Fruit fly (Drosophila melanogaster) whole organism, embryonic: Measurements from ENCODE around the gene Vps8.

Experiments used
- Atf3 ChIP-seq: fragments of 200-800 bp; sonication (Bioruptor generic); optimal IDR thresholded peaks from 3 replicates; lab custom pipeline; 2016; ENCODE audit warnings: missing biosample characterization, missing genetic modification characterization
- CG10267 ChIP-seq: fragments of 200-800 bp; sonication (Bioruptor generic); optimal IDR thresholded peaks from 2 replicates; lab custom pipeline; 2018; ENCODE audit warnings: missing biosample characterization, mild to moderate bottlenecking, missing genetic modification characterization, moderate library complexity
- CG10431 ChIP-seq: fragments of 200-800 bp; sonication (Bioruptor generic); optimal IDR thresholded peaks from 3 replicates; lab custom pipeline; 2018; ENCODE audit warnings: missing biosample characterization, mild to moderate bottlenecking, missing genetic modification characterization
- CG11398 ChIP-seq: fragments of 200-800 bp; sonication (Bioruptor generic); optimal IDR thresholded peaks from 2 replicates; lab custom pipeline; 2016; ENCODE audit warnings: missing biosample characterization, missing genetic modification characterization
- CG12071 ChIP-seq: fragments of 200-800 bp; sonication (Bioruptor generic); optimal IDR thresholded peaks from 3 replicates; lab custom pipeline; 2018; ENCODE audit warnings: missing biosample characterization, mild to moderate bottlenecking, missing genetic modification characterization
- CG12391 ChIP-seq: fragments of 200-800 bp; sonication (Bioruptor generic); optimal IDR thresholded peaks from 3 replicates; lab custom pipeline; 2018; ENCODE audit warnings: missing biosample characterization, mild to moderate bottlenecking, missing genetic modification characterization, moderate library complexity
- CG13775 ChIP-seq: fragments of 200-800 bp; sonication (Bioruptor generic); optimal IDR thresholded peaks from 3 replicates; lab custom pipeline; 2017; ENCODE audit warnings: missing biosample characterization, mild to moderate bottlenecking, missing genetic modification characterization
- CG17359 ChIP-seq: fragments of 200-800 bp; sonication (Bioruptor generic); optimal IDR thresholded peaks from 3 replicates; lab custom pipeline; 2018; ENCODE audit warnings: missing biosample characterization, mild to moderate bottlenecking, missing genetic modification characterization, moderate library complexity
- CG17912 ChIP-seq: fragments of 200-800 bp; sonication (Bioruptor generic); optimal IDR thresholded peaks from 2 replicates; lab custom pipeline; 2018; ENCODE audit warnings: missing biosample characterization, mild to moderate bottlenecking, missing genetic modification characterization
- CG18262 ChIP-seq: fragments of 200-800 bp; optimal IDR thresholded peaks from 3 replicates; lab custom pipeline; 2019; ENCODE audit warnings: missing biosample characterization, mild to moderate bottlenecking, missing genetic modification characterization, moderate library complexity
- CG2116 ChIP-seq: fragments of 200-800 bp; sonication (Bioruptor generic); optimal IDR thresholded peaks from 3 replicates; lab custom pipeline; 2018; ENCODE audit warnings: missing biosample characterization, mild to moderate bottlenecking, missing genetic modification characterization
- CG2202 ChIP-seq: fragments of 200-800 bp; sonication (Bioruptor generic); optimal IDR thresholded peaks from 2 replicates; lab custom pipeline; 2018; ENCODE audit warnings: missing biosample characterization, mild to moderate bottlenecking, missing genetic modification characterization
- CG2678 ChIP-seq: fragments of 200-800 bp; sonication (Bioruptor generic); optimal IDR thresholded peaks from 3 replicates; lab custom pipeline; 2019; ENCODE audit warnings: missing biosample characterization, mild to moderate bottlenecking, missing genetic modification characterization, moderate library complexity
- CG2712 ChIP-seq: fragments of 200-800 bp; optimal IDR thresholded peaks from 3 replicates; lab custom pipeline; 2019; ENCODE audit warnings: missing biosample characterization, mild to moderate bottlenecking, missing genetic modification characterization, moderate library complexity
- CG31388 ChIP-seq: fragments of 200-800 bp; sonication (Bioruptor generic); optimal IDR thresholded peaks from 2 replicates; lab custom pipeline; 2016; ENCODE audit warnings: missing biosample characterization, missing genetic modification characterization
- CG32767 ChIP-seq: fragments of 200-800 bp; sonication (Bioruptor generic); IDR thresholded peaks from 2 replicates; pipeline ENCODE4 v1.3.6; 2022; ENCODE audit warnings: missing biosample characterization, missing genetic modification characterization
- CG4820 ChIP-seq: fragments of 200-800 bp; sonication (Bioruptor generic); optimal IDR thresholded peaks from 3 replicates; lab custom pipeline; 2016; ENCODE audit warnings: missing biosample characterization, missing genetic modification characterization
- CG6654 ChIP-seq: fragments of 200-800 bp; sonication (Bioruptor generic); optimal IDR thresholded peaks from 2 replicates; lab custom pipeline; 2017; ENCODE audit warnings: missing biosample characterization, mild to moderate bottlenecking, missing genetic modification characterization
- CG7556 ChIP-seq: fragments of 200-800 bp; sonication (Bioruptor generic); optimal IDR thresholded peaks from 2 replicates; lab custom pipeline; 2017; ENCODE audit warnings: missing biosample characterization, mild to moderate bottlenecking, missing genetic modification characterization
- CG8089 ChIP-seq: fragments of 200-800 bp; sonication (Bioruptor generic); optimal IDR thresholded peaks from 3 replicates; lab custom pipeline; 2016; ENCODE audit warnings: missing biosample characterization, missing genetic modification characterization
- CG9437 ChIP-seq: fragments of 200-800 bp; sonication (Bioruptor generic); optimal IDR thresholded peaks from 2 replicates; lab custom pipeline; 2018; ENCODE audit warnings: missing biosample characterization, mild to moderate bottlenecking, missing genetic modification characterization
- Deaf1 ChIP-seq: fragments of 200-800 bp; optimal IDR thresholded peaks from 3 replicates; lab custom pipeline; 2019; ENCODE audit warnings: missing biosample characterization, mild to moderate bottlenecking, missing genetic modification characterization, moderate library complexity
- Fer2 ChIP-seq: fragments of 200-800 bp; sonication (Bioruptor generic); optimal IDR thresholded peaks from 2 replicates; lab custom pipeline; 2018; ENCODE audit warnings: missing biosample characterization, mild to moderate bottlenecking, missing genetic modification characterization, moderate library complexity
- Hr78 ChIP-seq, 2 experiments: fragments of 200-800 bp in 1 of 2; fragments of >200 bp in 1 of 2; sonication (Bioruptor generic) in 1 of 2; optimal IDR thresholded peaks; 2 replicates each; lab custom pipeline; 2017 to 2019; ENCODE audit warnings: missing biosample characterization in 2 of 2, missing genetic modification characterization in 2 of 2, mild to moderate bottlenecking in 1 of 2, moderate library complexity in 1 of 2
- Hsf ChIP-seq: fragments of 200-800 bp; sonication (Bioruptor generic); optimal IDR thresholded peaks from 3 replicates; lab custom pipeline; 2016; ENCODE audit warnings: missing biosample characterization, missing genetic modification characterization
- MESR4 ChIP-seq: fragments of 200-800 bp; sonication (Bioruptor generic); optimal IDR thresholded peaks from 2 replicates; lab custom pipeline; 2018; ENCODE audit warnings: missing biosample characterization, mild to moderate bottlenecking, missing genetic modification characterization, moderate library complexity
- Mrtf ChIP-seq: fragments of 200-800 bp; sonication (Bioruptor generic); IDR thresholded peaks from 3 replicates; pipeline ENCODE4 v1.3.6; 2022; ENCODE audit warnings: missing biosample characterization, missing genetic modification characterization
- Opbp ChIP-seq: fragments of 200-800 bp; sonication (Bioruptor generic); IDR thresholded peaks from 3 replicates; pipeline ENCODE4 v1.3.6; 2022; ENCODE audit warnings: missing biosample characterization, missing genetic modification characterization; ENCODE audit not compliant: partially characterized antibody
- Scr ChIP-seq: fragments of 200-800 bp; sonication (Bioruptor generic); IDR thresholded peaks from 2 replicates; pipeline ENCODE4 v1.3.6; 2022; ENCODE audit warnings: missing biosample characterization, missing genetic modification characterization; ENCODE audit not compliant: partially characterized antibody
- Sin3A ChIP-seq: fragments of >200 bp; optimal IDR thresholded peaks from 2 replicates; lab custom pipeline; 2018
- Sox100B ChIP-seq: fragments of 200-800 bp; sonication (Bioruptor generic); optimal IDR thresholded peaks from 3 replicates; lab custom pipeline; 2018; ENCODE audit warnings: missing biosample characterization, mild to moderate bottlenecking, missing genetic modification characterization
- Stat92E ChIP-seq, 3 experiments: fragments of >200 bp in 2 of 3; fragments of 200-800 bp in 1 of 3; sonication (Bioruptor generic) in 1 of 3; optimal IDR thresholded peaks; 2 replicates each; lab custom pipeline; 2017 to 2019; ENCODE audit warnings: missing biosample characterization in 3 of 3, missing genetic modification characterization in 3 of 3, mild to moderate bottlenecking in 1 of 3, moderate library complexity in 1 of 3
- Xrp1 ChIP-seq: fragments of 200-800 bp; sonication (Bioruptor generic); IDR thresholded peaks from 2 replicates; pipeline ENCODE4 v1.3.6; 2022; ENCODE audit warnings: missing biosample characterization, missing genetic modification characterization
- al ChIP-seq: fragments of 200-800 bp; sonication (Bioruptor generic); IDR thresholded peaks from 2 replicates; pipeline ENCODE4 v1.3.6; 2022; ENCODE audit warnings: missing biosample characterization, missing genetic modification characterization
- bigmax ChIP-seq: fragments of 200-800 bp; sonication (Bioruptor generic); optimal IDR thresholded peaks from 2 replicates; lab custom pipeline; 2018; ENCODE audit warnings: missing biosample characterization, mild to moderate bottlenecking, missing genetic modification characterization
- chm ChIP-seq: fragments of 200-800 bp; sonication (Bioruptor generic); IDR thresholded peaks from 2 replicates; pipeline ENCODE4 v1.3.6; 2022; ENCODE audit warnings: missing biosample characterization, missing genetic modification characterization
- dysf ChIP-seq: fragments of 200-800 bp; sonication (Bioruptor generic); IDR thresholded peaks from 3 replicates; pipeline ENCODE4 v1.3.6; 2022; ENCODE audit warnings: missing biosample characterization, missing genetic modification characterization
- fu2 ChIP-seq: fragments of 200-800 bp; sonication (Bioruptor generic); optimal IDR thresholded peaks from 2 replicates; lab custom pipeline; 2016; ENCODE audit warnings: missing biosample characterization, missing genetic modification characterization
- gt ChIP-seq: fragments of 200-800 bp; sonication (Bioruptor generic); IDR thresholded peaks from 2 replicates; pipeline ENCODE4 v1.3.6; 2022; ENCODE audit warnings: missing biosample characterization, missing genetic modification characterization
- mirr ChIP-seq: fragments of 200-800 bp; sonication (Bioruptor generic); optimal IDR thresholded peaks from 3 replicates; lab custom pipeline; 2018; ENCODE audit warnings: missing biosample characterization, mild to moderate bottlenecking, missing genetic modification characterization
- rib ChIP-seq: fragments of 200-800 bp; sonication (Bioruptor generic); IDR thresholded peaks from 2 replicates; pipeline ENCODE4 v1.3.6; 2022; ENCODE audit warnings: missing biosample characterization, missing genetic modification characterization
- schlank ChIP-seq: fragments of 200-800 bp; sonication (Bioruptor generic); optimal IDR thresholded peaks from 2 replicates; lab custom pipeline; 2018; ENCODE audit warnings: missing biosample characterization, mild to moderate bottlenecking, missing genetic modification characterization
- sens-2 ChIP-seq: fragments of 200-800 bp; sonication (Bioruptor generic); IDR thresholded peaks from 2 replicates; pipeline ENCODE4 v1.3.6; 2022; ENCODE audit warnings: missing biosample characterization, missing genetic modification characterization
- sna ChIP-seq: fragments of 200-800 bp; sonication (Bioruptor generic); IDR thresholded peaks from 2 replicates; pipeline ENCODE4 v1.3.6; 2022; ENCODE audit warnings: missing biosample characterization, missing genetic modification characterization; ENCODE audit not compliant: partially characterized antibody
- sr ChIP-seq: fragments of 200-800 bp; sonication (Bioruptor generic); IDR thresholded peaks from 3 replicates; pipeline ENCODE4 v1.3.6; 2022; ENCODE audit warnings: missing biosample characterization, missing genetic modification characterization
- stc ChIP-seq: fragments of 200-800 bp; sonication (Bioruptor generic); IDR thresholded peaks from 2 replicates; pipeline ENCODE4 v1.3.6; 2022; ENCODE audit warnings: missing biosample characterization, missing genetic modification characterization
- trem ChIP-seq: fragments of 200-800 bp; optimal IDR thresholded peaks from 3 replicates; lab custom pipeline; 2019; ENCODE audit warnings: missing biosample characterization, mild to moderate bottlenecking, missing genetic modification characterization, moderate library complexity
- wek ChIP-seq: fragments of 200-800 bp; sonication (Bioruptor generic); optimal IDR thresholded peaks from 3 replicates; lab custom pipeline; 2018; ENCODE audit warnings: missing biosample characterization, mild to moderate bottlenecking, missing genetic modification characterization, moderate library complexity
- zen ChIP-seq: fragments of 200-800 bp; sonication (Bioruptor generic); optimal IDR thresholded peaks from 3 replicates; lab custom pipeline; 2018; ENCODE audit warnings: missing biosample characterization, mild to moderate bottlenecking, missing genetic modification characterization, moderate library complexity

The Vps8 gene

dm6 chr3L:6494928-6495806 lies at the start of gene Vps8, which contains the start of gene sfl (continued):
- TF ChIP-seq CG18262 (tag; lab: Kevin White, UChicago) (peak; percentile 27), CG12071 (no peak), CG10267 (tag; lab: Kevin White, UChicago) (peak; percentile 65), rib (GFP tag; lab: Robert Waterston, UW) (no peak), CG6654 (no peak), CG2202 (no peak), Atf3 (GFP tag; lab: Kevin White, UChicago) (no peak), wek (GFP tag; lab: Kevin White, UChicago) (no peak), CG32767 (GFP tag; lab: Robert Waterston, UW) (no peak), CG13775 (peak; percentile 27), Scr (GFP tag; lab: Robert Waterston, UW) (peak; percentile 90), Fer2 (tag; lab: Kevin White, UChicago) (no peak), sna (GFP tag; lab: Robert Waterston, UW) (peak; percentile 78), Mrtf (GFP tag; lab: Robert Waterston, UW) (no peak), CG7556 (GFP tag; lab: Kevin White, UChicago) (peak; percentile 25), sens-2 (GFP tag; lab: Robert Waterston, UW) (no peak), trem (tag; lab: Kevin White, UChicago) (peak; percentile 98), CG10431 (no peak), Hr78 (GFP tag; optimal IDR thresholded peaks at IDR 0.05; lab: Kevin White, UChicago) (no peak), chm (GFP tag; lab: Robert Waterston, UW) (peak; percentile 32), Deaf1 (tag; lab: Kevin White, UChicago) (peak; percentile 11), gt (GFP tag; lab: Robert Waterston, UW) (no peak), CG2116 (GFP tag; lab: Kevin White, UChicago) (peak; percentile 90), Sin3A (lab: Kevin White, UChicago) (peak; percentile 69), bigmax (no peak), CG17359 (tag; lab: Kevin White, UChicago) (peak; percentile 15), Hsf (GFP tag; lab: Kevin White, UChicago) (peak; percentile 26), Sox100B (GFP tag; lab: Kevin White, UChicago) (peak; percentile 26), CG11398 (no peak), CG2678 (tag; lab: Kevin White, UChicago) (peak; percentile 38), MESR4 (GFP tag; lab: Kevin White, UChicago) (peak; percentile 67), Opbp (GFP tag; lab: Robert Waterston, UW) (peak; percentile 87), mirr (GFP tag; lab: Kevin White, UChicago) (no peak), zen (tag; lab: Kevin White, UChicago) (no peak), CG31388 (no peak), CG12391 (tag; lab: Kevin White, UChicago) (peak; percentile 58), Xrp1 (GFP tag; lab: Robert Waterston, UW) (no peak), CG17912 (GFP tag; lab: Kevin White, UChicago) (no peak), Stat92E (GFP tag; optimal IDR thresholded peaks at IDR 0.05; lab: Kevin White, UChicago) (no peak), stc (GFP tag; lab: Robert Waterston, UW) (no peak), CG8089 (GFP tag; lab: Kevin White, UChicago) (no peak), fu2 (GFP tag; lab: Kevin White, UChicago) (no peak), sr (GFP tag; lab: Robert Waterston, UW) (no peak), CG9437 (GFP tag; lab: Kevin White, UChicago) (no peak), CG2712 (tag; lab: Kevin White, UChicago) (peak; percentile 32), dysf (no peak), schlank (tag; lab: Kevin White, UChicago) (no peak), al (GFP tag; lab: Robert Waterston, UW) (no peak), CG4820 (GFP tag; lab: Kevin White, UChicago) (no peak)
